Worm (Caenorhabditis elegans) whole organism, young adult: ENCODE measurements around the gene msp-33.

Source experiments
- B0019.2 ChIP-seq: fragments of 200-800 bp; sonication (Bioruptor generic); conservative IDR thresholded peaks from 2 replicates; pipeline ENCODE4 v1.3.6; 2022; ENCODE audit warnings: missing genetic modification reagents, missing genetic modification characterization, missing compliant biosample characterization
- B0035.1 ChIP-seq: sonication (generic microtip); optimal IDR thresholded peaks from 2 replicates; lab custom pipeline; 2016; ENCODE audit warnings: missing genetic modification characterization, mild to moderate bottlenecking, missing compliant biosample characterization, missing genotype, missing genetic modification reagents
- F10E7.11 ChIP-seq: sonication (generic microtip); optimal IDR thresholded peaks from 2 replicates; lab custom pipeline; 2017; ENCODE audit warnings: mild to moderate bottlenecking, missing genetic modification characterization, moderate library complexity, missing compliant biosample characterization
- F52B5.7 ChIP-seq: sonication (generic microtip); optimal IDR thresholded peaks from 2 replicates; lab custom pipeline; 2016; ENCODE audit warnings: mild to moderate bottlenecking, missing genetic modification characterization, missing compliant biosample characterization
- F57A8.1 ChIP-seq: fragments of 200-800 bp; sonication (Bioruptor generic); optimal IDR thresholded peaks from 2 replicates; lab custom pipeline; 2018; ENCODE audit warnings: mild to moderate bottlenecking, missing genetic modification characterization, moderate library complexity, missing compliant biosample characterization
- F57C9.4 ChIP-seq: sonication (generic microtip); optimal IDR thresholded peaks from 2 replicates; lab custom pipeline; 2017; ENCODE audit warnings: mild to moderate bottlenecking, missing genetic modification characterization, missing compliant biosample characterization
- K11D2.4 ChIP-seq: fragments of 200-800 bp; sonication (Bioruptor generic); IDR thresholded peaks from 2 replicates; pipeline ENCODE4 v1.3.6; 2022; ENCODE audit warnings: missing genetic modification reagents, missing genetic modification characterization, missing compliant biosample characterization
- T07F8.4 ChIP-seq: sonication (generic microtip); optimal IDR thresholded peaks from 2 replicates; lab custom pipeline; 2016; ENCODE audit warnings: mild to moderate bottlenecking, missing genetic modification characterization, moderate library complexity, missing compliant biosample characterization
- T26A5.8 ChIP-seq: sonication (generic microtip); optimal IDR thresholded peaks from 2 replicates; lab custom pipeline; 2016; ENCODE audit warnings: missing genetic modification characterization, missing compliant biosample characterization
- Y79H2A.3 ChIP-seq: fragments of 200-800 bp; sonication (Bioruptor generic); conservative IDR thresholded peaks from 2 replicates; pipeline ENCODE4 v1.3.6; 2022; ENCODE audit warnings: missing genetic modification reagents, missing genetic modification characterization, missing compliant biosample characterization
- aptf-2 ChIP-seq: fragments of 200-800 bp; sonication (Bioruptor generic); conservative IDR thresholded peaks from 2 replicates; pipeline ENCODE4 v1.3.6; 2022; ENCODE audit warnings: missing genetic modification reagents, missing genetic modification characterization, missing compliant biosample characterization
- athp-1 ChIP-seq: sonication (generic microtip); optimal IDR thresholded peaks from 2 replicates; lab custom pipeline; 2017; ENCODE audit warnings: mild to moderate bottlenecking, missing genetic modification characterization, missing compliant biosample characterization
- ccch-3 ChIP-seq: fragments of 200-800 bp; sonication (Bioruptor generic); optimal IDR thresholded peaks from 2 replicates; lab custom pipeline; 2018; ENCODE audit warnings: mild to moderate bottlenecking, missing genetic modification characterization, missing compliant biosample characterization
- cebp-2 ChIP-seq: fragments of 200-800 bp; sonication (Bioruptor generic); IDR thresholded peaks from 2 replicates; pipeline ENCODE4 v1.3.6; 2022; ENCODE audit warnings: missing genetic modification characterization, missing compliant biosample characterization
- ceh-91 ChIP-seq: fragments of 200-800 bp; sonication (Bioruptor generic); IDR thresholded peaks from 2 replicates; pipeline ENCODE4 v1.3.6; 2022; ENCODE audit warnings: missing genetic modification reagents, missing genetic modification characterization, missing compliant biosample characterization
- die-1 ChIP-seq: sonication (generic microtip); optimal IDR thresholded peaks from 2 replicates; lab custom pipeline; 2016; ENCODE audit warnings: missing genotype, mild to moderate bottlenecking, missing genetic modification characterization, missing compliant biosample characterization
- egrh-3 ChIP-seq: fragments of 200-800 bp; sonication (Bioruptor generic); IDR thresholded peaks from 2 replicates; pipeline ENCODE4 v1.3.6; 2022; ENCODE audit warnings: missing genetic modification reagents, missing genetic modification characterization, missing compliant biosample characterization
- ekl-4 ChIP-seq: fragments of 200-800 bp; sonication (Bioruptor generic); IDR thresholded peaks from 2 replicates; pipeline ENCODE4 v1.3.6; 2022; ENCODE audit warnings: missing genetic modification reagents, missing genetic modification characterization, missing compliant biosample characterization
- hlh-26 ChIP-seq: fragments of 200-800 bp; sonication (Bioruptor generic); conservative IDR thresholded peaks from 2 replicates; pipeline ENCODE4 v1.3.6; 2022; ENCODE audit warnings: missing genetic modification reagents, missing genetic modification characterization, missing compliant biosample characterization
- hrde-1 ChIP-seq: sonication (generic microtip); optimal IDR thresholded peaks from 2 replicates; lab custom pipeline; 2016; ENCODE audit warnings: missing genetic modification characterization, mild to moderate bottlenecking, missing compliant biosample characterization, moderate library complexity, missing genotype, missing genetic modification reagents, borderline replicate concordance
- hsf-1 ChIP-seq: fragments of 200-800 bp; sonication (Bioruptor generic); IDR thresholded peaks from 2 replicates; pipeline ENCODE4 v1.3.6; 2022; ENCODE audit warnings: missing genetic modification reagents, missing genetic modification characterization, missing compliant biosample characterization
- let-607 ChIP-seq, 2 experiments: fragments of 200-800 bp in 1 of 2; sonication (Bioruptor generic) in 1 of 2; sonication (generic microtip) in 1 of 2; optimal IDR thresholded peaks; 2 replicates each; lab custom pipeline; 2016 to 2018; ENCODE audit warnings: mild to moderate bottlenecking in 2 of 2, missing compliant biosample characterization in 2 of 2, missing genetic modification characterization in 2 of 2, moderate library complexity in 2 of 2, missing genotype in 1 of 2
- lin-26 ChIP-seq: fragments of 200-800 bp; sonication (Bioruptor generic); IDR thresholded peaks from 2 replicates; pipeline ENCODE4 v1.3.6; 2022; ENCODE audit warnings: missing genetic modification reagents, missing genetic modification characterization, missing compliant biosample characterization
- lin-54 ChIP-seq: fragments of 200-800 bp; sonication (Bioruptor generic); optimal IDR thresholded peaks from 2 replicates; lab custom pipeline; 2018; ENCODE audit warnings: mild to moderate bottlenecking, missing genetic modification characterization, missing compliant biosample characterization
- madf-10 ChIP-seq: sonication (generic microtip); optimal IDR thresholded peaks from 2 replicates; lab custom pipeline; 2016; ENCODE audit warnings: mild to moderate bottlenecking, missing genetic modification characterization, missing compliant biosample characterization
- nhr-179 ChIP-seq: sonication (generic microtip); optimal IDR thresholded peaks from 2 replicates; lab custom pipeline; 2016; ENCODE audit warnings: mild to moderate bottlenecking, missing genetic modification characterization, missing compliant biosample characterization
- rcor-1 ChIP-seq: fragments of 200-800 bp; sonication (Bioruptor generic); IDR thresholded peaks from 2 replicates; pipeline ENCODE4 v1.3.6; 2022; ENCODE audit warnings: missing genetic modification reagents, missing genetic modification characterization, missing compliant biosample characterization
- repo-1 ChIP-seq: sonication (generic microtip); optimal IDR thresholded peaks from 2 replicates; lab custom pipeline; 2017; ENCODE audit warnings: mild to moderate bottlenecking, missing genetic modification characterization, missing compliant biosample characterization
- zfh-2 ChIP-seq: fragments of 200-800 bp; sonication (Bioruptor generic); conservative IDR thresholded peaks from 2 replicates; pipeline ENCODE4 v1.3.6; 2022; ENCODE audit warnings: missing genetic modification reagents, missing genetic modification characterization, missing compliant biosample characterization
- ztf-25 ChIP-seq: fragments of 200-800 bp; sonication (Bioruptor generic); IDR thresholded peaks from 2 replicates; pipeline ENCODE4 v1.3.6; 2022; ENCODE audit warnings: missing genetic modification reagents, missing genetic modification characterization, missing compliant biosample characterization
- ztf-26 ChIP-seq: sonication (generic microtip); optimal IDR thresholded peaks from 2 replicates; lab custom pipeline; 2017; ENCODE audit warnings: missing genetic modification characterization, missing compliant biosample characterization
- ztf-28 ChIP-seq: fragments of 200-800 bp; sonication (Bioruptor generic); IDR thresholded peaks from 2 replicates; pipeline ENCODE4 v1.3.6; 2022; ENCODE audit warnings: missing genetic modification reagents, missing genetic modification characterization, missing compliant biosample characterization

Gene msp-33

DNA sequence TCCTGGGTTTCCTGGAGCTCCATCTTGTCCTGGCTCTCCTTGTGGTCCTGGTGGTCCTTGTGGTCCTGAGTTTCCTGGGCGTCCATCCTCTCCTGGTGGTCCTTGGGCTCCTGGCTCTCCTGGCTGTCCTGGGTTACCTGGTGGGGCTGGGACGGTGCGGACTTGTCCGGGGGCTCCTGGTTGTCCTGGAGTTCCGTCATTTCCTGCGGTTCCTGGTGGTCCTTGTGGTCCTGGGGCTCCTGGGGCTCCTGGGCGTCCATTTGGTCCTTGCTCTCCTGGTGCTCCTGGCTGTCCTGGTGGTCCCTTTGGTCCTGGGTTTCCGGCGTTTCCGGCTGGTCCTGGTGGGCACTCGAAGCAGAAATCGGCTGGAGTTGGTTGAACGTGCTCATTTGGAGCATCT is 20.1 kb downstream of the msp-33 start:
- 0 out of 2 replicates have a peak, but pooled peaks have one; percentile 52 for TF ChIP-seq ztf-25
- peak; percentile 86 for TF ChIP-seq zfh-2 (GFP tag; lab: Robert Waterston, UW)
- peak; percentile 37; the same call in 1 of the 2 replicates for TF ChIP-seq lin-26
- TF ChIP-seq egrh-3 (GFP tag; lab: Robert Waterston, UW) = peak; percentile 92
- TF ChIP-seq, all 124 proteins: peak for 4; not testable (repeated sequence) for 120

DNA sequence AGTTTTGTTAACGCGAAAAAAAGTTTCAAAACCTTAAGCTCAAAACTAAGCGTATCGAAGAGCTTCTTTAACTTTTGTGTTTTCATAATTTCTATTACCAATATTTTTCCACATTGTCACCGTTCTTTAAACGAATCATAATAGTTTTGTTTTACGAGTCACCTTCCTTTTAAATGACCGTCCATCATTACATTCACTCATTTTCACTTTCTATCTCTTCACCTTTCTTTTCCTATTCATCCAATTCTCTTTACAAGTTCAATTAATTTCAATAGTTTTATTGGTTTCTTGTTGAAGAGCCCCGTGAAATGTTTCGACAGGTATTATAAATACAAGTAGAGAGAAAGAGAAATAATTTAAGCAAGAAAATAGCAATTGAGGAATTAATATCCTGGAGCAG is 20.7 kb downstream of the msp-33 start:
- TF ChIP-seq die-1 (tag; lab: Kevin White, UChicago) (no peak), let-607 (tag; optimal IDR thresholded peaks at IDR 0.05; lab: Kevin White, UChicago) (no peak), Y79H2A.3 (GFP tag; lab: Robert Waterston, UW) (no peak), athp-1 (tag; lab: Kevin White, UChicago) (no peak), F57C9.4 (tag; lab: Kevin White, UChicago) (no peak), T26A5.8 (tag; lab: Kevin White, UChicago) (no peak), ceh-91 (GFP tag; lab: Robert Waterston, UW) (no peak), aptf-2 (no peak), repo-1 (tag; lab: Kevin White, UChicago) (no peak), ekl-4 (GFP tag; lab: Robert Waterston, UW) (no peak)

DNA sequence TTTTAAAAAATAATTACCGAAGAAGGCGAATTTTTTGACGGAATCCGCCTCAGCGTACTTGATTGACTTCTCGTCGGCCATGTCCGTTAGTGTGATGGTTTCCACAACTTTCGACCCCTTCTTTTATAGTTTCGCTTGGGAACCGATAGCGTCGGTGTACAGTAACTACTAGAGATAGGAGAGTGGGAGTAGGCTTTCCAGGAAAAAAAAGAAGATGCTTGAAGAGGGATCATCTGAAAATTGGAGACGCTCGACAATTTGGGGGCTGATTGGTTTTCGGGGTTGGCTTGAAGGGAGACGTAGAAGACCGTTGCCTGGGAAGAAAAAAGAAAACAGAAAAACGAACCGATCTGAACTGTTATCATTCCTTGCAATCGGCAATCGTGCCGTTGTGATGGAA is 21.8 kb downstream of the msp-33 start, which contains the start of gene col-20:
Gene col-20, minus strand, starts transcription at position 101 of the 400 bp plus-strand sequence.
- TF ChIP-seq F10E7.11 (tag; lab: Kevin White, UChicago) (no peak), nhr-179 (tag; lab: Kevin White, UChicago) (no peak)

DNA sequence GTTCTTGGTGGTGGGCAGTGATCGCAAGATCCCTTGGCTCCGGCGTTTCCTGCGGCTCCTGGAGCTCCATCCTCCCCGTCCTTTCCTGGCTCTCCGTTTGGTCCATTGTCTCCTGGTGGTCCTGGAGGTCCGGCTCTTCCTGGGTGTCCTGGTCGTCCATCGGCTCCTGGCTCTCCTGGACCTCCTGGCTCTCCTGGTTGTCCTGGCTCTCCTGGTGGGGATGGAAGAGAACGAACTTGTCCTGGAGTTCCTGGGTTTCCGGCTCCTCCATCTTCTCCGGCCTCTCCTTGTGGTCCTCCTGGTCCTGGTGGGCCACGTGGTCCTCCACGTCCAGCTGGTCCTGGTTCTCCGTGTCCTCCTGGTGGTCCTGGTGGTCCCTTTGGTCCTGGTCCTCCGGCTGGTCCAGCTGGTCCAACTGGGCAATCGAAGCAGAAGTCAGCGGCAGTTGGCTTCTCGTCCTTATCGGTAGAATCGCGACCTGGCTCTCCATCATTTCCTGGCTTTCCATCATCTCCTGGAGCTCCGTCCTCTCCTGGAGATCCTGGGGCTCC is 22.6 kb downstream of the msp-33 start:
- TF ChIP-seq F57A8.1 (GFP tag; lab: Kevin White, UChicago) (no peak), madf-10 (tag; lab: Kevin White, UChicago) (no peak), hlh-26 (GFP tag; lab: Robert Waterston, UW) (0 out of 2 replicates have a peak, but pooled peaks have one; percentile 11), let-607 (tag; optimal IDR thresholded peaks at IDR 0.05; lab: Kevin White, UChicago) (no peak), hrde-1 (tag; lab: Kevin White, UChicago) (no peak), K11D2.4 (GFP tag; lab: Robert Waterston, UW) (0 out of 2 replicates have a peak, but pooled peaks have one; percentile 46), ztf-26 (tag; lab: Kevin White, UChicago) (peak; percentile 1), zfh-2 (GFP tag; lab: Robert Waterston, UW) (peak; percentile 93), aptf-2 (no peak), egrh-3 (GFP tag; lab: Robert Waterston, UW) (peak; percentile 89), lin-26 (0 out of 2 replicates have a peak, but pooled peaks have one; percentile 32), T07F8.4 (no peak)
- TF ChIP-seq, all 124 proteins: peak for 6

DNA sequence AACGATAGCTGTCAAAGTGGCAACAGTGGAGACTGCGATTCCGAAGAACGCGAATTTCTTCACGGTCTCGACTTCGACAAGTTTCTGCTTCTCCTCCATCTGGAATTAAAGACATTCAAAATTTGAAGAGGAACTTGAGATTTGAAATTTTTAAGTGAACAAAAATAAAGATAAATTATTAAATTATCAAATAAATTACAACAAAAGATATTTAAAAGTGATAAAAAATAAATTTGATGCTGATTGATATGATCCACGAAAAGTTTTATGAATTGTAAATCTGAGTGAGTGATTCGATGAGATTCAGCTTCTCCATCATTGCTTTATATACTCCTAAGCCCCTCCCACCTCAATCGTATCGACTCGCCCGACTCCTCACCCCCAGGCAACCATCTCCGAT is 25.0 kb downstream of the msp-33 start, which contains the start of gene col-17:
Gene col-17, minus strand, starts transcription at position 101 of the 400 bp plus-strand sequence.
- no peak for TF ChIP-seq rcor-1 (GFP tag; lab: Robert Waterston, UW)
- TF ChIP-seq F52B5.7 (tag; lab: Kevin White, UChicago) = no peak
- no peak for TF ChIP-seq lin-54 (GFP tag; lab: Kevin White, UChicago)
- no peak for TF ChIP-seq F10E7.11 (tag; lab: Kevin White, UChicago)
- no peak for TF ChIP-seq hsf-1 (GFP tag; lab: Robert Waterston, UW)
- TF ChIP-seq ztf-28 = no peak
- TF ChIP-seq ccch-3 (GFP tag; lab: Kevin White, UChicago) = no peak
- no peak for TF ChIP-seq B0019.2 (GFP tag; lab: Robert Waterston, UW)
- no peak for TF ChIP-seq cebp-2 (GFP tag; lab: Robert Waterston, UW)
- no peak for TF ChIP-seq B0035.1
